Worm (Caenorhabditis elegans): Measurements from ENCODE around the gene fbxa-81.
"Not testable (repeated sequence)": the region's sequence is repeated elsewhere in the genome, so short reads cannot be mapped to it uniquely, and the experiment has no call there.

The fbxa-81 gene

ce11 chrX:14535913-14536312, 6.0 kb downstream of the fbxa-81 start:
- TF ChIP-seq elt-3 (tag; optimal IDR thresholded peaks at IDR 0.05) = no peak
- no peak for TF ChIP-seq bed-3 (GFP tag; optimal IDR thresholded peaks at IDR 0.05)
- TF ChIP-seq elt-1 (tag; optimal IDR thresholded peaks at IDR 0.05; ENCODE audit: borderline replicate concordance, insufficient read depth) = no peak
- no peak for TF ChIP-seq lin-32 (GFP tag; optimal IDR thresholded peaks at IDR 0.05)
- TF ChIP-seq sem-2 (GFP tag; optimal IDR thresholded peaks at IDR 0.05) = no peak
- TF ChIP-seq mab-5 (tag; optimal IDR thresholded peaks at IDR 0.05) = no peak
- TF ChIP-seq ham-2 (GFP tag; optimal IDR thresholded peaks at IDR 0.05) = no peak
- TF ChIP-seq lin-13 (tag; optimal IDR thresholded peaks at IDR 0.05) = no peak
- no peak for TF ChIP-seq zip-8 (tag; optimal IDR thresholded peaks at IDR 0.05)

ce11 chrX:14534596-14534995, 7.3 kb downstream of the fbxa-81 start:
- TF ChIP-seq sem-2 (GFP tag; optimal IDR thresholded peaks at IDR 0.05) = no peak
- TF ChIP-seq ztf-11 (tag; optimal IDR thresholded peaks at IDR 0.05) = no peak
- no peak for TF ChIP-seq elt-3 (tag; optimal IDR thresholded peaks at IDR 0.05)
- TF ChIP-seq elt-1 (tag; optimal IDR thresholded peaks at IDR 0.05; ENCODE audit: borderline replicate concordance, insufficient read depth) = no peak

- TF ChIP-seq ceh-39 (tag; optimal IDR thresholded peaks at IDR 0.05) (no peak), sem-2 (GFP tag; optimal IDR thresholded peaks at IDR 0.05) (no peak), nhr-28 (tag; optimal IDR thresholded peaks at IDR 0.05) (no peak), ztf-11 (tag; optimal IDR thresholded peaks at IDR 0.05) (no peak), ham-2 (GFP tag; optimal IDR thresholded peaks at IDR 0.05) (no peak), ceh-43 (GFP tag; optimal IDR thresholded peaks at IDR 0.05) (no peak), mls-2 (tag; optimal IDR thresholded peaks at IDR 0.05) (no peak), zip-8 (tag; optimal IDR thresholded peaks at IDR 0.05) (no peak), snpc-4 (tag; optimal IDR thresholded peaks at IDR 0.05) (no peak), nhr-76 (tag; optimal IDR thresholded peaks at IDR 0.05) (no peak)
Observed at ce11 chrX:14534117-14534516, 7.8 kb downstream of the fbxa-81 start, which contains the start of gene T24C2.5. TSS of gene T24C2.5 (plus strand) at chrX:14534417.

- no peak for TF ChIP-seq tbx-8 (GFP tag; optimal IDR thresholded peaks at IDR 0.05)
Observed at ce11 chrX:14530107-14530506, 11.8 kb downstream of the fbxa-81 start, which contains the start of gene nspc-20. TSS of gene nspc-20 (minus strand) at chrX:14530207.

- TF ChIP-seq nhr-12 (tag; optimal IDR thresholded peaks at IDR 0.05); ham-2 (GFP tag; optimal IDR thresholded peaks at IDR 0.05); tbx-8 (GFP tag; optimal IDR thresholded peaks at IDR 0.05): not testable (repeated sequence)
Observed at ce11 chrX:14528399-14528798, 13.5 kb downstream of the fbxa-81 start, which contains the start of gene nspc-19. TSS of gene nspc-19 (plus strand) at chrX:14528699.

- TF ChIP-seq sem-2 (GFP tag; optimal IDR thresholded peaks at IDR 0.05) (no peak), tbx-8 (GFP tag; optimal IDR thresholded peaks at IDR 0.05) (no peak), ces-1 (GFP tag; optimal IDR thresholded peaks at IDR 0.05) (no peak), elt-3 (tag; optimal IDR thresholded peaks at IDR 0.05) (no peak), nhr-28 (tag; optimal IDR thresholded peaks at IDR 0.05) (no peak), blmp-1 (tag; optimal IDR thresholded peaks at IDR 0.05) (no peak), ztf-11 (tag; optimal IDR thresholded peaks at IDR 0.05) (no peak), unc-62 (GFP tag; optimal IDR thresholded peaks at IDR 0.05) (no peak)
Observed at ce11 chrX:14527559-14527958, 14.3 kb downstream of the fbxa-81 start, which contains the start of gene nspc-18. TSS of gene nspc-18 (minus strand) at chrX:14527659.

ce11 chrX:14525325-14526305, 16.3 kb downstream of the fbxa-81 start:
- TF ChIP-seq unc-120 (tag; optimal IDR thresholded peaks at IDR 0.05; ENCODE audit: poor library complexity, severe bottlenecking) (peak; percentile 93), bed-3 (GFP tag; optimal IDR thresholded peaks at IDR 0.05) (no peak), M03D4.4 (tag; optimal IDR thresholded peaks at IDR 0.05) (peak; percentile 68), elt-1 (tag; optimal IDR thresholded peaks at IDR 0.05; ENCODE audit: borderline replicate concordance, insufficient read depth) (peak; percentile 74), ceh-39 (tag; optimal IDR thresholded peaks at IDR 0.05) (peak; percentile 97), ham-2 (GFP tag; optimal IDR thresholded peaks at IDR 0.05) (peak; percentile 8), sptf-1 (tag; optimal IDR thresholded peaks at IDR 0.05) (peak; percentile 88), nhr-12 (tag; optimal IDR thresholded peaks at IDR 0.05) (peak; percentile 97), flh-1 (GFP tag; optimal IDR thresholded peaks at IDR 0.05) (no peak), snpc-4 (tag; optimal IDR thresholded peaks at IDR 0.05) (no peak), pha-4 (tag; optimal IDR thresholded peaks at IDR 0.05) (peak; percentile 99), nhr-76 (tag; optimal IDR thresholded peaks at IDR 0.05) (peak; percentile 28), sem-2 (GFP tag; optimal IDR thresholded peaks at IDR 0.05) (no peak), unc-62 (GFP tag; optimal IDR thresholded peaks at IDR 0.05) (peak; percentile 94), lsy-2 (tag; optimal IDR thresholded peaks at IDR 0.05) (peak; percentile 91), lin-13 (tag; optimal IDR thresholded peaks at IDR 0.05) (peak; percentile 94), ceh-43 (GFP tag; optimal IDR thresholded peaks at IDR 0.05) (peak; percentile 62), hlh-1 (tag; optimal IDR thresholded peaks at IDR 0.05) (peak; percentile 83), nhr-28 (tag; optimal IDR thresholded peaks at IDR 0.05) (peak; percentile 11), drap-1 (GFP tag; optimal IDR thresholded peaks at IDR 0.05) (peak; percentile 96), tbx-8 (GFP tag; optimal IDR thresholded peaks at IDR 0.05) (peak; percentile 39), ztf-11 (tag; optimal IDR thresholded peaks at IDR 0.05) (peak; percentile 96), nhr-2 (tag; optimal IDR thresholded peaks at IDR 0.05) (peak; percentile 75), nhr-237 (tag; optimal IDR thresholded peaks at IDR 0.05) (peak; percentile 100), mep-1 (tag; optimal IDR thresholded peaks at IDR 0.05) (peak; percentile 98), zip-8 (tag; optimal IDR thresholded peaks at IDR 0.05) (no peak)
